Worm (Caenorhabditis elegans) whole organism, L2 larva: ENCODE data around the gene cyp-34A5.

Experiments used
- ama-1 ChIP-seq: fragments of 150-350 bp; optimal IDR thresholded peaks from 2 replicates; lab custom pipeline; 2018; ENCODE audit warnings: inconsistent platforms
- fos-1 ChIP-seq: fragments of 150-350 bp; optimal IDR thresholded peaks from 2 replicates; lab custom pipeline; 2014; ENCODE audit warnings: missing biosample characterization, missing genetic modification characterization
- mdl-1 ChIP-seq, 2 experiments: fragments of 150-350 bp in 1 of 2; sonication (generic microtip) in 1 of 2; optimal IDR thresholded peaks; 2 replicates each; lab custom pipeline; 2017; ENCODE audit warnings: missing biosample characterization in 2 of 2, missing genetic modification characterization in 2 of 2
- nhr-77 ChIP-seq: fragments of 150-350 bp; optimal IDR thresholded peaks from 2 replicates; lab custom pipeline; 2014; ENCODE audit warnings: missing biosample characterization, missing genetic modification characterization
- sma-3 ChIP-seq: sonication (generic microtip); optimal IDR thresholded peaks from 2 replicates; lab custom pipeline; 2016; ENCODE audit warnings: missing genetic modification reagents, missing genetic modification characterization, missing compliant biosample characterization
- snpc-4 ChIP-seq: fragments of 150-350 bp; optimal IDR thresholded peaks from 2 replicates; lab custom pipeline; 2014; ENCODE audit warnings: missing biosample characterization, missing genetic modification characterization
- unc-62 ChIP-seq: fragments of 150-350 bp; optimal IDR thresholded peaks from 2 replicates; lab custom pipeline; 2014; ENCODE audit warnings: missing biosample characterization, missing genetic modification reagents, missing genetic modification characterization
- zag-1 ChIP-seq: fragments of 150-350 bp; optimal IDR thresholded peaks from 2 replicates; lab custom pipeline; 2014; ENCODE audit warnings: missing biosample characterization, missing genetic modification characterization
- ztf-11 ChIP-seq: sonication (generic microtip); optimal IDR thresholded peaks from 2 replicates; lab custom pipeline; 2017; ENCODE audit warnings: missing biosample characterization, missing genetic modification characterization

DNA sequence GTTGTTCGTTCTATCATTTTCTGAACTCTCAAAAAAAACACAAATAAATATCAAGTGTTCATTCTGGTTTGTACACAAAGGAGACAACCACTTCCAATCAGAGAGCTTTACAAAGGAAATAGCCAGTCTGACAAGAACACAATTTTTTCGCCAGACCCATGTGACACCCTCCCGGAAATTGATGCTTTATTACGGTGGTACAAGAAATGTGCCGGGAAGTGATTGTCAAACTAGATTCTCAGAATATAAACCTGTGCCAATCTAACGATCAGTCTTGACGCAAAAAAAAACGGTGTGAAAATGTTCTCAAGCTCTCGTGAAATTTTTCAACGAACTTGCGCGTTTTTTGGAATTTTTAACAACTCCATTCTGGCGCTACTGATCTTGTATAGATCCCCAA lies 3.8 kb downstream of the cyp-34A5 start, which contains the start of gene str-247:
- TF ChIP-seq nhr-77 (tag; lab: Kevin White, UChicago) (no peak), ztf-11 (tag; lab: Kevin White, UChicago) (no peak), sma-3 (GFP tag; lab: Kevin White, UChicago) (no peak), ama-1 (lab: Kevin White, UChicago) (no peak), snpc-4 (no peak), mdl-1 (tag; optimal IDR thresholded peaks at IDR 0.05; lab: Kevin White, UChicago) (no peak), unc-62 (GFP tag; lab: Kevin White, UChicago) (no peak), fos-1 (no peak), zag-1 (tag; lab: Kevin White, UChicago) (no peak)
